Fruit fly (Drosophila melanogaster): ENCODE measurements around the gene CG17075.

CG17075 gene

DNA sequence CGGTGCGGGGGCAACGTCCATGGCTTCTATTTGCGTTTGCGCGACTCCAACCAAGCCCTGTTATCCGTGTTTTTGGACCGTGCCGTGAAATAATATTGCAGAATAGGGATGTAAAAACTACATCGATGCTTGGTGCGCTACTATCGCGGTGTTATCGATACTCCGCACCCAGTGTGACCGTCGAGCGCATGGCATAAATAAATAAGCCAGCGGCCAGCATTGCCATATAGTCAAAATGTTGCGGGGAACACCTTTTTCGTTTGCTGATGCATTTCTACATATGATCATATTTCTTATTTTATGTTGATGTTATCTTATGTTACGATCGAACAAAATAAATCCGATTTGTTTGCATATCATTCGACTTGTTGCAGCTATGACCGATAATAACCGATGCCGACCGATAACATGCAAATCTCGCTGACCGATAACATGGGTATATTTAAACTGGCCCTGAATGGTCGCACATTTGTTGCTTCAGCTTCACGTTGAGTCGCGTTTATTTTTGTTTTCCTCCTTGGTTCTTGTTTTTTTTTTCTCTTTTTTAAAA, 9.9 kb upstream of the CG17075 start, which contains the start of gene smo (continued):
- TF ChIP-seq tgo (GFP tag; IDR thresholded peaks at IDR 0.05): no peak
- peak; percentile 35 for TF ChIP-seq sug (tag; optimal IDR thresholded peaks at IDR 0.05)
- peak; percentile 32; the same call in 1 of the 2 replicates for TF ChIP-seq NFAT (GFP tag; IDR thresholded peaks at IDR 0.05)
- TF ChIP-seq hb (GFP tag; IDR thresholded peaks at IDR 0.05; ENCODE audit: partially characterized antibody): peak; percentile 89
- no peak for TF ChIP-seq Dfd (GFP tag; optimal IDR thresholded peaks at IDR 0.05)
- no peak for TF ChIP-seq Lim3 (GFP tag; IDR thresholded peaks at IDR 0.05)
- TF ChIP-seq Dad (GFP tag; optimal IDR thresholded peaks at IDR 0.05): no peak
- TF ChIP-seq Fer3 (tag; optimal IDR thresholded peaks at IDR 0.05): no peak
- peak; percentile 50 for TF ChIP-seq CG18764 (GFP tag; optimal IDR thresholded peaks at IDR 0.05)
- no peak for TF ChIP-seq CG4360 (GFP tag; IDR thresholded peaks at IDR 0.05)
- TF ChIP-seq lab (GFP tag; optimal IDR thresholded peaks at IDR 0.05): no peak
- TF ChIP-seq CG15696 (tag; optimal IDR thresholded peaks at IDR 0.05): peak; percentile 38
- no peak for TF ChIP-seq dati (GFP tag; IDR thresholded peaks at IDR 0.05)
- no peak for TF ChIP-seq croc (GFP tag; conservative IDR thresholded peaks at IDR 0.05)
- no peak for TF ChIP-seq D19B (GFP tag; optimal IDR thresholded peaks at IDR 0.05)
- TF ChIP-seq CG4282 (GFP tag; optimal IDR thresholded peaks at IDR 0.05): no peak
- no peak for TF ChIP-seq CkIIα-i1 (GFP tag; IDR thresholded peaks at IDR 0.05)
- TF ChIP-seq CG4820 (GFP tag; optimal IDR thresholded peaks at IDR 0.05): no peak
- peak; percentile 15 for TF ChIP-seq Atf3 (GFP tag; optimal IDR thresholded peaks at IDR 0.05)
- peak; percentile 53 for TF ChIP-seq CG33213 (GFP tag; optimal IDR thresholded peaks at IDR 0.05)
- TF ChIP-seq CG14667 (GFP tag; IDR thresholded peaks at IDR 0.05): no peak
- peak; percentile 92 for TF ChIP-seq Dref (GFP tag; IDR thresholded peaks at IDR 0.05)
- TF ChIP-seq al (GFP tag; IDR thresholded peaks at IDR 0.05): no peak
- no peak for TF ChIP-seq so (GFP tag; IDR thresholded peaks at IDR 0.05)
- no peak for TF ChIP-seq CG4854 (GFP tag; optimal IDR thresholded peaks at IDR 0.05)
- peak; percentile 28 for TF ChIP-seq grau (tag; optimal IDR thresholded peaks at IDR 0.05)
- TF ChIP-seq Dek (tag; optimal IDR thresholded peaks at IDR 0.05): no peak
- TF ChIP-seq Blimp-1 (GFP tag; optimal IDR thresholded peaks at IDR 0.05): no peak
- TF ChIP-seq CG1024 (GFP tag; IDR thresholded peaks at IDR 0.05): no peak
- TF ChIP-seq Asciz (GFP tag; optimal IDR thresholded peaks at IDR 0.05): no peak
- peak; percentile 81; the same call in 2 of the 3 replicates for TF ChIP-seq CG6791 (GFP tag; IDR thresholded peaks at IDR 0.05; ENCODE audit: partially characterized antibody)
- TF ChIP-seq gcm (GFP tag; optimal IDR thresholded peaks at IDR 0.05): no peak
- TF ChIP-seq CG11456 (GFP tag; IDR thresholded peaks at IDR 0.05): 0 out of 3 replicates have a peak, but pooled peaks have one; percentile 35
- TF ChIP-seq Rx (GFP tag; IDR thresholded peaks at IDR 0.05): no peak
- peak; percentile 55; the same call in 1 of the 2 replicates for TF ChIP-seq nerfin-2 (GFP tag; IDR thresholded peaks at IDR 0.05; ENCODE audit: partially characterized antibody)
- no peak for TF ChIP-seq CG11696 (GFP tag; IDR thresholded peaks at IDR 0.05)
- TF ChIP-seq CG17912 (GFP tag; optimal IDR thresholded peaks at IDR 0.05): no peak
- no peak for TF ChIP-seq CG13123 (GFP tag; optimal IDR thresholded peaks at IDR 0.05)
- no peak for TF ChIP-seq ken (GFP tag; IDR thresholded peaks at IDR 0.05)
- TF ChIP-seq ara (GFP tag; IDR thresholded peaks at IDR 0.05): no peak
- no peak for TF ChIP-seq lola (GFP tag; optimal IDR thresholded peaks at IDR 0.05)
- TF ChIP-seq CG14050 (GFP tag; IDR thresholded peaks at IDR 0.05): no peak
- peak; percentile 22 for TF ChIP-seq Camta (GFP tag; optimal IDR thresholded peaks at IDR 0.05)
- TF ChIP-seq trem (tag; optimal IDR thresholded peaks at IDR 0.05): peak; percentile 81
- TF ChIP-seq sim (GFP tag; IDR thresholded peaks at IDR 0.05): no peak
- no peak for TF ChIP-seq odd (GFP tag; optimal IDR thresholded peaks at IDR 0.05)
- TF ChIP-seq Antp (GFP tag; optimal IDR thresholded peaks at IDR 0.05): peak; percentile 30
- no peak for TF ChIP-seq abd-A (tag; optimal IDR thresholded peaks at IDR 0.05)
- no peak for TF ChIP-seq esg (GFP tag; conservative IDR thresholded peaks at IDR 0.05)
- TF ChIP-seq CG12769 (tag; optimal IDR thresholded peaks at IDR 0.05): no peak
- no peak for TF ChIP-seq CG31365 (tag; optimal IDR thresholded peaks at IDR 0.05)
